Fruit fly (Drosophila melanogaster): ENCODE measurements around the gene CG5167.

The CG5167 gene

DNA sequence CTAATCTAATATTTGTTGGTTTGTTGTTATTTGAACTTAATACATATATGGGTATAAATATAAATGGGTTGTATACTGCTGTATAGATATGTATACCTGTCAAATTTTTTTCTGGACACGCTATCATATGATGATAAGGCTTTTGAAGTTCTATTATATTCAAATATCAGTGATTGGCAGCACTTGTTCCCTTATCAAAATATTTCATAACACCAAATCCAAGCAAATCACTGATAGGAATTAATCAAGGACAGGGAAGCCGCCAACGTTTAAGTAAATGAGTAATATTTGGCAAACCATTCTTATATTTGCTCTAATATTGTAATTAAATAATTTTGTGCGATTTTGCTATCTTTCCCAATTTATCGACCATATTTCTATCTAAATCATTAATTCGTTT, 27.1 kb upstream of the CG5167 start (continued):
- TF ChIP-seq CG12391 (tag; optimal IDR thresholded peaks at IDR 0.05) (no peak), dmrt11E (tag; optimal IDR thresholded peaks at IDR 0.05) (no peak), CG17385 (GFP tag; optimal IDR thresholded peaks at IDR 0.05) (no peak), bsh (GFP tag; optimal IDR thresholded peaks at IDR 0.05) (no peak), CG1233 (GFP tag; optimal IDR thresholded peaks at IDR 0.05) (no peak), sug (tag; optimal IDR thresholded peaks at IDR 0.05) (peak; percentile 23), CG14014 (GFP tag; IDR thresholded peaks at IDR 0.05) (no peak), CG15269 (tag; optimal IDR thresholded peaks at IDR 0.05) (no peak), exex (tag; optimal IDR thresholded peaks at IDR 0.05) (peak; percentile 79), CG11093 (GFP tag; IDR thresholded peaks at IDR 0.05) (no peak), ham (GFP tag; IDR thresholded peaks at IDR 0.05) (no peak), chn (GFP tag; optimal IDR thresholded peaks at IDR 0.05) (no peak), CG6654 (GFP tag; optimal IDR thresholded peaks at IDR 0.05) (no peak), ab (GFP tag; optimal IDR thresholded peaks at IDR 0.05) (no peak), ttk (GFP tag; IDR thresholded peaks at IDR 0.05) (no peak), grn (GFP tag; optimal IDR thresholded peaks at IDR 0.05) (peak; percentile 9), CG3163 (GFP tag; optimal IDR thresholded peaks at IDR 0.05) (no peak), CG17802 (tag; optimal IDR thresholded peaks at IDR 0.05) (no peak)

dm6 chr3R:12379708-12380107, 26.6 kb upstream of the CG5167 start, which contains the start of gene GstD8:
GstD8 (plus strand) TSS chr3R:12380008.
- TF ChIP-seq CG12104 (GFP tag; optimal IDR thresholded peaks at IDR 0.05) (no peak), zen (tag; optimal IDR thresholded peaks at IDR 0.05) (peak; percentile 56)

DNA sequence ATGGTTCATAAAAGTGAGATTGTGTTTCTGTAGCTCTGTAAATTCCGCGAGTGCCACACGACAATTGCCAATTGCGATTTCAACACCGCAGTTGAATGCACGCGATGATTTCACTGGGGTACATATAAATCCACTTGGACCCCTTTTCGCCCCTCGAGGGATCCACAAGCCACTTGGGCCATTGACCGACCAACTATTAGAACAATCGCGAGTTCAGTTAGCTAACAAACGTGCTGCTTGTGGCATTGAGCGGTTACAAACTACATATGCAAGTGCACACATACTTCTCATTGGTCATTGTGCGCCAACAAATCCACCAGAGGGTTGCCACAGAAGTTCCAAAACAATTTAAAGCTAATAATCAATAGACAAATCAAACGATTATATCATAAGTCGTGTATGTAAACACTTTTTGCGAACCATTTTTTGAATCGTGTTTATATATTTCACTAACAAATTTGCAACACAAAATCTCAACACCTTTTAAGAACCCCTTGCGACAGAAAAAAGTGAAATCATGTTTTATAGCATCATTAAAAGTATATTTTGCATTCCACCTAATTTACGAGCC, 25.1 kb upstream of the CG5167 start:
- TF ChIP-seq Myb (GFP tag; optimal IDR thresholded peaks at IDR 0.05) (no peak), Nf-YC (tag; optimal IDR thresholded peaks at IDR 0.05) (no peak), CG18476 (GFP tag; optimal IDR thresholded peaks at IDR 0.05) (peak; percentile 79), Drgx (GFP tag; IDR thresholded peaks at IDR 0.05) (peak; percentile 55), fd3F (GFP tag; optimal IDR thresholded peaks at IDR 0.05) (no peak)

dm6 chr3R:12382563-12382962, 23.8 kb upstream of the CG5167 start, which contains the start of gene CG10035:
CG10035 (minus strand) TSS chr3R:12382691.
- peak; percentile 98 for TF ChIP-seq zen (tag; optimal IDR thresholded peaks at IDR 0.05)
- TF ChIP-seq CG14860 (GFP tag; IDR thresholded peaks at IDR 0.05; ENCODE audit: partially characterized antibody): no peak
- peak; percentile 12 for TF ChIP-seq pros (GFP tag; optimal IDR thresholded peaks at IDR 0.05)
- peak; percentile 20 for TF ChIP-seq CG15479 (GFP tag; optimal IDR thresholded peaks at IDR 0.05)
- TF ChIP-seq D (optimal IDR thresholded peaks at IDR 0.05): peak; percentile 55
- TF ChIP-seq D (GFP tag; optimal IDR thresholded peaks at IDR 0.05): no peak
- no peak for TF ChIP-seq pum (GFP tag; optimal IDR thresholded peaks at IDR 0.05)

- no peak for TF ChIP-seq Sin3A (optimal IDR thresholded peaks at IDR 0.05)
- no peak for TF ChIP-seq CG31441 (GFP tag; IDR thresholded peaks at IDR 0.05)
- no peak for TF ChIP-seq TFAM (GFP tag; optimal IDR thresholded peaks at IDR 0.05)
- TF ChIP-seq en (GFP tag; optimal IDR thresholded peaks at IDR 0.05): no peak
- no peak for TF ChIP-seq Tbp (GFP tag; optimal IDR thresholded peaks at IDR 0.05)
- TF ChIP-seq CG16863 (GFP tag; optimal IDR thresholded peaks at IDR 0.05): no peak
- no peak for TF ChIP-seq Sox102F (GFP tag; optimal IDR thresholded peaks at IDR 0.05)
- TF ChIP-seq dan (GFP tag; IDR thresholded peaks at IDR 0.05): no peak
- TF ChIP-seq twi (tag; optimal IDR thresholded peaks at IDR 0.05): no peak
- TF ChIP-seq ATbp (GFP tag; optimal IDR thresholded peaks at IDR 0.05): no peak
- no peak for TF ChIP-seq Asciz (GFP tag; optimal IDR thresholded peaks at IDR 0.05)
- no peak for TF ChIP-seq CG17385 (GFP tag; optimal IDR thresholded peaks at IDR 0.05)
- no peak for TF ChIP-seq ranshi (GFP tag; IDR thresholded peaks at IDR 0.05)
- TF ChIP-seq lola (GFP tag; optimal IDR thresholded peaks at IDR 0.05): no peak
- no peak for TF ChIP-seq Optix (GFP tag; IDR thresholded peaks at IDR 0.05)
- no peak for TF ChIP-seq CG12942 (GFP tag; optimal IDR thresholded peaks at IDR 0.05)
Measured at dm6 chr3R:12383036-12383435, 23.3 kb upstream of the CG5167 start, which contains the start of gene GstD11. GstD11 (plus strand) TSS chr3R:12383336.

All from whole organism, embryonic.